Worm (Caenorhabditis elegans): ENCODE measurements around the gene ptp-3.

Gene ptp-3

ce11 chrII:10982017-10982416 lies 6.7 kb downstream of the ptp-3 start:
- TF ChIP-seq Y67H2A.10 (GFP tag; conservative IDR thresholded peaks at IDR 0.05) (no peak), lir-1 (GFP tag; conservative IDR thresholded peaks at IDR 0.05) (no peak), xnd-1 (tag; optimal IDR thresholded peaks at IDR 0.05) (no peak), lag-1 (GFP tag; IDR thresholded peaks at IDR 0.05) (no peak), T26A5.8 (tag; optimal IDR thresholded peaks at IDR 0.05) (no peak), chd-7 (tag; optimal IDR thresholded peaks at IDR 0.05) (no peak), ceh-40 (GFP tag; IDR thresholded peaks at IDR 0.05) (no peak)

ce11 chrII:10986461-10987090 lies 11.2 kb downstream of the ptp-3 start:
- TF ChIP-seq ztf-18 (tag; optimal IDR thresholded peaks at IDR 0.05) (no peak), zfh-2 (GFP tag; conservative IDR thresholded peaks at IDR 0.05) (0 out of 2 replicates have a peak, but pooled peaks have one; percentile 49), D2030.7 (GFP tag; IDR thresholded peaks at IDR 0.05) (no peak)

- no peak for TF ChIP-seq atf-7 (tag; optimal IDR thresholded peaks at IDR 0.05)
- no peak for TF ChIP-seq bed-2 (GFP tag; IDR thresholded peaks at IDR 0.05)
These were observed 13.2 kb downstream of the ptp-3 start for ce11 chrII:10988575-10988974.

- TF ChIP-seq let-526 (GFP tag; IDR thresholded peaks at IDR 0.05) (no peak), Y79H2A.3 (GFP tag; conservative IDR thresholded peaks at IDR 0.05) (no peak), ZK185.1 (tag; optimal IDR thresholded peaks at IDR 0.05; ENCODE audit: poor library complexity, severe bottlenecking) (no peak), madf-3 (GFP tag; IDR thresholded peaks at IDR 0.05) (no peak), hmg-1.2 (GFP tag; IDR thresholded peaks at IDR 0.05) (no peak), egrh-3 (GFP tag; IDR thresholded peaks at IDR 0.05) (no peak)
These were observed 13.8 kb downstream of the ptp-3 start for ce11 chrII:10989180-10989579.

ce11 chrII:10990592-10990991 lies 15.3 kb downstream of the ptp-3 start:
- no peak for TF ChIP-seq let-607 (tag; optimal IDR thresholded peaks at IDR 0.05)
- no peak for TF ChIP-seq him-1 (tag; optimal IDR thresholded peaks at IDR 0.05)
- no peak for TF ChIP-seq nfya-2 (GFP tag; IDR thresholded peaks at IDR 0.05)
- no peak for TF ChIP-seq F33H1.4 (GFP tag; IDR thresholded peaks at IDR 0.05)
- no peak for TF ChIP-seq dox-1 (GFP tag; IDR thresholded peaks at IDR 0.05)
- no peak for TF ChIP-seq madf-8 (GFP tag; conservative IDR thresholded peaks at IDR 0.05)
- TF ChIP-seq lsy-27 (tag; optimal IDR thresholded peaks at IDR 0.05; ENCODE audit: borderline replicate concordance, insufficient read depth): no peak
- no peak for TF ChIP-seq ztf-25 (GFP tag; IDR thresholded peaks at IDR 0.05)
- TF ChIP-seq gei-17 (GFP tag; optimal IDR thresholded peaks at IDR 0.05): no peak
- TF ChIP-seq ceh-40 (GFP tag; IDR thresholded peaks at IDR 0.05): no peak
- no peak for TF ChIP-seq ztf-3 (GFP tag; optimal IDR thresholded peaks at IDR 0.05)

ce11 chrII:10993607-10994229 lies 18.4 kb downstream of the ptp-3 start:
- TF ChIP-seq hlh-26 (GFP tag; conservative IDR thresholded peaks at IDR 0.05) (no peak), ztf-26 (tag; optimal IDR thresholded peaks at IDR 0.05) (no peak), ccch-3 (GFP tag; optimal IDR thresholded peaks at IDR 0.05) (no peak), mxl-1 (tag; optimal IDR thresholded peaks at IDR 0.05) (no peak), rcor-1 (GFP tag; IDR thresholded peaks at IDR 0.05) (no peak), dpff-1 (tag; optimal IDR thresholded peaks at IDR 0.05) (no peak), somi-1 (GFP tag; optimal IDR thresholded peaks at IDR 0.05) (no peak), aptf-2 (GFP tag; conservative IDR thresholded peaks at IDR 0.05) (no peak), attf-3 (GFP tag; conservative IDR thresholded peaks at IDR 0.05) (no peak)
